Fruit fly (Drosophila melanogaster) whole organism: ENCODE data around the gene CG4911.

Experiments used
- EcR ChIP-seq, 2 experiments: fragments of >200 bp; optimal IDR thresholded peaks; 2 replicates each; lab custom pipeline; 2017; ENCODE audit warnings: missing biosample characterization in 2 of 2, missing genetic modification characterization in 2 of 2, missing genetic modification reagents in 2 of 2
- pan ChIP-seq: fragments of >200 bp; optimal IDR thresholded peaks from 2 replicates; lab custom pipeline; 2017
- usp ChIP-seq: fragments of >200 bp; optimal IDR thresholded peaks from 2 replicates; lab custom pipeline; 2017; ENCODE audit warnings: missing biosample characterization, missing genetic modification characterization, mixed read lengths

DNA sequence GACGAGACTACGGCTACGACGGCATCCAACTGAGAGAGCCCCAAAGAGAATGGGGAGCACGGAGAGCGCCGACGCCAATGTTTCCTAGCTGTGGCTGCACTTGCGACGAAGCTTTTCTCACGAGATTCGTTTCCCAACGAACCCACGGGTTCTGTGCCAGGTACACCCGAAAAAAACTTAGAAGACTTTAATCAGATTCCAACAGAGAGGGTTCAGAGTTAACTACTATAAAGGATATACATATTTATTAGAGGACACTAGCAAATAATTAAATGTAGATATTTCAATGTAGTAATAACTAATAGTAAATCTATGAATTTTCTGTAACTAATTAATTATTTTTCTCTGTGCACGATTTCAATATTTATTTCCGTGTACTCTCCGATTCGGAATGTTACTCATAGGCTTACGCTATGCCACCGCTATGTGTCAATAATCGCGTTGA lies 6.5 kb downstream of the CG4911 start, which contains the start of gene Argk1:
- TF ChIP-seq EcR (GFP tag; optimal IDR thresholded peaks at IDR 0.05; lab: Kevin White, UChicago), result no peak
- TF ChIP-seq usp (GFP tag; lab: Kevin White, UChicago), result no peak
- TF ChIP-seq pan (lab: Kevin White, UChicago), result no peak
